Fruit fly (Drosophila melanogaster) whole organism, embryonic: Measurements from ENCODE around the gene SelG.

Experiments used
- Ada2b ChIP-seq: fragments of 200-800 bp; sonication (Bioruptor generic); IDR thresholded peaks from 2 replicates; pipeline ENCODE4 v1.3.6; 2022; ENCODE audit warnings: missing biosample characterization, missing genetic modification characterization
- Adf1 ChIP-seq: fragments of 200-800 bp; sonication (Bioruptor generic); IDR thresholded peaks from 2 replicates; pipeline ENCODE4 v1.3.6; 2022; ENCODE audit warnings: missing biosample characterization, missing genetic modification characterization
- CG1024 ChIP-seq: fragments of 200-800 bp; sonication (Bioruptor generic); IDR thresholded peaks from 2 replicates; pipeline ENCODE4 v1.3.6; 2022; ENCODE audit warnings: missing biosample characterization, missing genetic modification characterization
- CG10267 ChIP-seq: fragments of 200-800 bp; sonication (Bioruptor generic); optimal IDR thresholded peaks from 2 replicates; lab custom pipeline; 2018; ENCODE audit warnings: missing biosample characterization, mild to moderate bottlenecking, missing genetic modification characterization, moderate library complexity
- CG10274 ChIP-seq: fragments of 200-800 bp; sonication (Bioruptor generic); optimal IDR thresholded peaks from 3 replicates; lab custom pipeline; 2017; ENCODE audit warnings: missing biosample characterization, mild to moderate bottlenecking, missing genetic modification characterization
- CG10979 ChIP-seq: fragments of 200-800 bp; sonication (Bioruptor generic); optimal IDR thresholded peaks from 2 replicates; lab custom pipeline; 2018; ENCODE audit warnings: missing biosample characterization, mild to moderate bottlenecking, missing genetic modification characterization, moderate library complexity
- CG13296 ChIP-seq: fragments of 200-800 bp; sonication (Bioruptor generic); optimal IDR thresholded peaks from 3 replicates; lab custom pipeline; 2018; ENCODE audit warnings: missing biosample characterization, mild to moderate bottlenecking, missing genetic modification characterization
- CG13624 ChIP-seq: fragments of 200-800 bp; sonication (Bioruptor generic); optimal IDR thresholded peaks from 2 replicates; lab custom pipeline; 2016; ENCODE audit warnings: missing biosample characterization, missing genetic modification characterization
- CG14667 ChIP-seq: fragments of 200-800 bp; sonication (Bioruptor generic); IDR thresholded peaks from 2 replicates; pipeline ENCODE4 v1.3.6; 2022; ENCODE audit warnings: missing biosample characterization, missing genetic modification characterization
- CG14710 ChIP-seq: fragments of 200-800 bp; sonication (Bioruptor generic); optimal IDR thresholded peaks from 3 replicates; lab custom pipeline; 2019; ENCODE audit warnings: missing biosample characterization, mild to moderate bottlenecking, missing genetic modification characterization, moderate library complexity
- CG14860 ChIP-seq: fragments of 200-800 bp; sonication (Bioruptor generic); IDR thresholded peaks from 3 replicates; pipeline ENCODE4 v1.3.6; 2022; ENCODE audit warnings: missing biosample characterization, missing genetic modification characterization; ENCODE audit not compliant: partially characterized antibody
- CG15073 ChIP-seq: fragments of 200-800 bp; sonication (Bioruptor generic); optimal IDR thresholded peaks from 2 replicates; lab custom pipeline; 2016; ENCODE audit warnings: missing biosample characterization, missing genetic modification characterization
- CG15479 ChIP-seq: fragments of 200-800 bp; sonication (Bioruptor generic); optimal IDR thresholded peaks from 3 replicates; lab custom pipeline; 2019; ENCODE audit warnings: missing biosample characterization, mild to moderate bottlenecking, missing genetic modification characterization, moderate library complexity
- CG17328 ChIP-seq: fragments of 200-800 bp; sonication (Bioruptor generic); IDR thresholded peaks from 2 replicates; pipeline ENCODE4 v1.3.6; 2022; ENCODE audit warnings: missing biosample characterization, missing genetic modification characterization
- CG18599 ChIP-seq: fragments of 200-800 bp; sonication (Bioruptor generic); optimal IDR thresholded peaks from 3 replicates; lab custom pipeline; 2017; ENCODE audit warnings: missing biosample characterization, missing genetic modification characterization, mild to moderate bottlenecking, moderate library complexity, missing genetic modification reagents
- CG2202 ChIP-seq: fragments of 200-800 bp; sonication (Bioruptor generic); optimal IDR thresholded peaks from 2 replicates; lab custom pipeline; 2018; ENCODE audit warnings: missing biosample characterization, mild to moderate bottlenecking, missing genetic modification characterization
- CG34224 ChIP-seq: fragments of 200-800 bp; sonication (Bioruptor generic); IDR thresholded peaks from 3 replicates; pipeline ENCODE4 v1.3.6; 2022; ENCODE audit warnings: missing biosample characterization, missing genetic modification characterization; ENCODE audit not compliant: partially characterized antibody
- CG3847 ChIP-seq: fragments of 200-800 bp; sonication (Bioruptor generic); IDR thresholded peaks from 2 replicates; pipeline ENCODE4 v1.3.6; 2022; ENCODE audit warnings: missing biosample characterization, missing genetic modification characterization
- CG4282 ChIP-seq: fragments of 200-800 bp; sonication (Bioruptor generic); optimal IDR thresholded peaks from 2 replicates; lab custom pipeline; 2016; ENCODE audit warnings: missing biosample characterization, missing genetic modification characterization
- CG4328 ChIP-seq: fragments of 200-800 bp; sonication (Bioruptor generic); optimal IDR thresholded peaks from 3 replicates; lab custom pipeline; 2017; ENCODE audit warnings: missing biosample characterization, missing genetic modification reagents, missing genetic modification characterization
- CG4424 ChIP-seq: fragments of 200-800 bp; sonication (Bioruptor generic); optimal IDR thresholded peaks from 3 replicates; lab custom pipeline; 2016; ENCODE audit warnings: missing biosample characterization, missing genetic modification characterization
- CG5245 ChIP-seq: fragments of 200-800 bp; sonication (Bioruptor generic); optimal IDR thresholded peaks from 3 replicates; lab custom pipeline; 2016; ENCODE audit warnings: missing biosample characterization, missing genetic modification characterization
- CG5953 ChIP-seq: fragments of 200-800 bp; sonication (Bioruptor generic); IDR thresholded peaks from 2 replicates; pipeline ENCODE4 v1.3.6; 2022; ENCODE audit warnings: missing biosample characterization, missing genetic modification characterization
- CG6765 ChIP-seq: fragments of 200-800 bp; sonication (Bioruptor generic); optimal IDR thresholded peaks from 3 replicates; lab custom pipeline; 2017; ENCODE audit warnings: missing biosample characterization, mild to moderate bottlenecking, missing genetic modification characterization
- CG7372 ChIP-seq: fragments of 200-800 bp; sonication (Bioruptor generic); IDR thresholded peaks from 2 replicates; pipeline ENCODE4 v1.3.6; 2022; ENCODE audit warnings: missing biosample characterization, missing genetic modification characterization
- CG9727 ChIP-seq: fragments of 200-800 bp; sonication (Bioruptor generic); optimal IDR thresholded peaks from 3 replicates; lab custom pipeline; 2017; ENCODE audit warnings: missing biosample characterization, mild to moderate bottlenecking, missing genetic modification characterization
- Doc2 ChIP-seq: fragments of 200-800 bp; sonication (Bioruptor generic); IDR thresholded peaks from 2 replicates; pipeline ENCODE4 v1.3.6; 2022; ENCODE audit warnings: missing biosample characterization, missing genetic modification characterization
- E2f2 ChIP-seq: fragments of 200-800 bp; sonication (Bioruptor generic); IDR thresholded peaks from 2 replicates; pipeline ENCODE4 v1.3.6; 2022; ENCODE audit warnings: missing biosample characterization, missing genetic modification characterization
- HHEX ChIP-seq: fragments of 200-800 bp; sonication (Bioruptor generic); optimal IDR thresholded peaks from 3 replicates; lab custom pipeline; 2017; ENCODE audit warnings: missing biosample characterization, mild to moderate bottlenecking, missing genetic modification characterization, missing genetic modification reagents
- Hey ChIP-seq: fragments of 200-800 bp; sonication (Bioruptor generic); optimal IDR thresholded peaks from 3 replicates; lab custom pipeline; 2018; ENCODE audit warnings: missing biosample characterization, mild to moderate bottlenecking, missing genetic modification characterization
- Hr51 ChIP-seq, 2 experiments: fragments of 200-800 bp; sonication (Bioruptor generic); optimal IDR thresholded peaks; 2 replicates in 1 of 2; 3 replicates in 1 of 2; lab custom pipeline; 2016 to 2018; ENCODE audit warnings: missing biosample characterization in 2 of 2, missing genetic modification characterization in 2 of 2, mild to moderate bottlenecking in 1 of 2, moderate library complexity in 1 of 2
- MBD-R2 ChIP-seq: fragments of 200-800 bp; sonication (Bioruptor generic); IDR thresholded peaks from 2 replicates; pipeline ENCODE4 v1.3.6; 2022; ENCODE audit warnings: missing biosample characterization, missing genetic modification characterization
- Sox102F ChIP-seq: fragments of 200-800 bp; sonication (Bioruptor generic); optimal IDR thresholded peaks from 2 replicates; lab custom pipeline; 2018; ENCODE audit warnings: missing biosample characterization, mild to moderate bottlenecking, missing genetic modification characterization, moderate library complexity
- al ChIP-seq: fragments of 200-800 bp; sonication (Bioruptor generic); IDR thresholded peaks from 2 replicates; pipeline ENCODE4 v1.3.6; 2022; ENCODE audit warnings: missing biosample characterization, missing genetic modification characterization
- bcd ChIP-seq: fragments of 200-800 bp; sonication (Bioruptor generic); optimal IDR thresholded peaks from 2 replicates; lab custom pipeline; 2017; ENCODE audit warnings: missing biosample characterization, mild to moderate bottlenecking, missing genetic modification characterization
- caup ChIP-seq: fragments of 200-800 bp; sonication (Bioruptor generic); optimal IDR thresholded peaks from 3 replicates; lab custom pipeline; 2017; ENCODE audit warnings: missing biosample characterization, mild to moderate bottlenecking, missing genetic modification characterization, moderate library complexity; ENCODE audit not compliant: severe bottlenecking
- chif ChIP-seq, 2 experiments: fragments of 200-800 bp; sonication (Bioruptor generic); optimal IDR thresholded peaks; 3 replicates each; lab custom pipeline; 2016; ENCODE audit warnings: missing biosample characterization in 2 of 2, missing genetic modification characterization in 2 of 2
- en ChIP-seq: fragments of 200-800 bp; sonication (Bioruptor generic); optimal IDR thresholded peaks from 2 replicates; lab custom pipeline; 2016; ENCODE audit warnings: missing biosample characterization, missing genetic modification characterization
- fd96Cb ChIP-seq: fragments of 200-800 bp; sonication (Bioruptor generic); optimal IDR thresholded peaks from 2 replicates; lab custom pipeline; 2018; ENCODE audit warnings: missing biosample characterization, mild to moderate bottlenecking, missing genetic modification characterization, moderate library complexity
- fru ChIP-seq: fragments of >200 bp; optimal IDR thresholded peaks from 2 replicates; lab custom pipeline; 2017
- kah ChIP-seq: fragments of 200-800 bp; sonication (Bioruptor generic); optimal IDR thresholded peaks from 2 replicates; lab custom pipeline; 2018; ENCODE audit warnings: missing biosample characterization, mild to moderate bottlenecking, missing genetic modification characterization
- lab ChIP-seq: fragments of 200-800 bp; sonication (Bioruptor generic); optimal IDR thresholded peaks from 3 replicates; lab custom pipeline; 2017; ENCODE audit warnings: missing biosample characterization, missing genetic modification characterization, mild to moderate bottlenecking, moderate library complexity, missing genetic modification reagents
- lmd ChIP-seq: fragments of 200-800 bp; sonication (Bioruptor generic); IDR thresholded peaks from 2 replicates; pipeline ENCODE4 v1.3.6; 2022; ENCODE audit warnings: missing biosample characterization, missing genetic modification characterization
- nom ChIP-seq: fragments of 200-800 bp; sonication (Bioruptor generic); optimal IDR thresholded peaks from 2 replicates; lab custom pipeline; 2017; ENCODE audit warnings: missing biosample characterization, missing genetic modification characterization, mild to moderate bottlenecking, moderate library complexity, missing genetic modification reagents
- sima ChIP-seq: fragments of 200-800 bp; sonication (Bioruptor generic); optimal IDR thresholded peaks from 2 replicates; lab custom pipeline; 2016; ENCODE audit warnings: missing biosample characterization, missing genetic modification characterization
- sr ChIP-seq: fragments of 200-800 bp; sonication (Bioruptor generic); IDR thresholded peaks from 3 replicates; pipeline ENCODE4 v1.3.6; 2022; ENCODE audit warnings: missing biosample characterization, missing genetic modification characterization
- tap ChIP-seq: fragments of 200-800 bp; optimal IDR thresholded peaks from 3 replicates; lab custom pipeline; 2019; ENCODE audit warnings: missing biosample characterization, mild to moderate bottlenecking, missing genetic modification characterization, moderate library complexity
- ttk ChIP-seq: fragments of 200-800 bp; sonication (Bioruptor generic); IDR thresholded peaks from 2 replicates; pipeline ENCODE4 v2.1.2; 2022; ENCODE audit warnings: missing biosample characterization, missing genetic modification characterization
- tup ChIP-seq: fragments of 200-800 bp; sonication (Bioruptor generic); optimal IDR thresholded peaks from 2 replicates; lab custom pipeline; 2016; ENCODE audit warnings: missing biosample characterization, mild to moderate bottlenecking, missing genetic modification characterization, moderate library complexity
- vfl ChIP-seq: fragments of 200-800 bp; sonication (Bioruptor generic); optimal IDR thresholded peaks from 2 replicates; lab custom pipeline; 2016; ENCODE audit warnings: missing biosample characterization, missing genetic modification characterization

SelG gene

dm6 chrX:11925213-11925612 lies 38.1 kb downstream of the SelG start (continued):
- TF ChIP-seq Adf1 (GFP tag; lab: Robert Waterston, UW) (peak; percentile 33; the same call in 1 of the 2 replicates), CG1024 (0 out of 2 replicates have a peak, but pooled peaks have one; percentile 21), kah (GFP tag; lab: Kevin White, UChicago) (no peak), CG15479 (GFP tag; lab: Kevin White, UChicago) (no peak), nom (GFP tag; lab: Kevin White, UChicago) (no peak), CG4424 (GFP tag; lab: Kevin White, UChicago) (no peak), CG4282 (no peak), Doc2 (no peak), CG13296 (peak; percentile 41), CG34224 (GFP tag; lab: Robert Waterston, UW) (no peak), E2f2 (peak; percentile 38), fd96Cb (tag; lab: Kevin White, UChicago) (peak; percentile 32), sr (GFP tag; lab: Robert Waterston, UW) (no peak), Ada2b (GFP tag; lab: Robert Waterston, UW) (peak; percentile 65), Hr51 (GFP tag; optimal IDR thresholded peaks at IDR 0.05; lab: Kevin White, UChicago) (peak in 1 of 2 experiments; percentile 48), sima (GFP tag; lab: Kevin White, UChicago) (no peak), ttk (GFP tag; lab: Robert Waterston, UW) (peak; percentile 75), CG15073 (GFP tag; lab: Kevin White, UChicago) (no peak), caup (GFP tag; lab: Kevin White, UChicago) (peak; percentile 39), en (GFP tag; lab: Kevin White, UChicago) (no peak), chif (GFP tag; optimal IDR thresholded peaks at IDR 0.05; lab: Kevin White, UChicago) (peak in 1 of 2 experiments; percentile 7), tap (tag; lab: Kevin White, UChicago) (peak; percentile 22), MBD-R2 (GFP tag; lab: Robert Waterston, UW) (peak; percentile 48; the same call in 1 of the 2 replicates), Hey (no peak), CG13624 (peak; percentile 59), CG18599 (GFP tag; lab: Kevin White, UChicago) (peak; percentile 58), lmd (GFP tag; lab: Robert Waterston, UW) (peak; percentile 68; the same call in 1 of the 2 replicates), tup (GFP tag; lab: Kevin White, UChicago) (no peak), CG7372 (GFP tag; lab: Robert Waterston, UW) (no peak), lab (GFP tag; lab: Kevin White, UChicago) (peak; percentile 65), CG2202 (no peak), CG14860 (no peak), CG5245 (no peak), CG6765 (GFP tag; lab: Kevin White, UChicago) (no peak), CG10267 (tag; lab: Kevin White, UChicago) (no peak), CG14710 (tag; lab: Kevin White, UChicago) (no peak), bcd (GFP tag; lab: Kevin White, UChicago) (peak; percentile 36), CG10979 (tag; lab: Kevin White, UChicago) (peak; percentile 9), CG9727 (peak; percentile 3), HHEX (GFP tag; lab: Kevin White, UChicago) (peak; percentile 13), al (GFP tag; lab: Robert Waterston, UW) (peak; percentile 56), CG14667 (peak; percentile 52), CG4328 (GFP tag; lab: Kevin White, UChicago) (no peak), CG17328 (peak; percentile 71; the same call in 1 of the 2 replicates), vfl (GFP tag; lab: Kevin White, UChicago) (no peak), CG5953 (GFP tag; lab: Robert Waterston, UW) (peak; percentile 54; the same call in 1 of the 2 replicates), fru (lab: Kevin White, UChicago) (no peak), CG3847 (GFP tag; lab: Robert Waterston, UW) (peak; percentile 61), CG10274 (GFP tag; lab: Kevin White, UChicago) (no peak), Sox102F (GFP tag; lab: Kevin White, UChicago) (peak; percentile 59)
